Worm (Caenorhabditis elegans) whole organism, young adult: ENCODE results near the gene R04B5.1.

Source experiments
- dox-1 ChIP-seq: fragments of 200-800 bp; sonication (Bioruptor generic); IDR thresholded peaks from 2 replicates; pipeline ENCODE4 v1.3.6; 2022; ENCODE audit warnings: missing genetic modification reagents, missing genetic modification characterization, missing compliant biosample characterization
- dpff-1 ChIP-seq: sonication (generic microtip); optimal IDR thresholded peaks from 2 replicates; lab custom pipeline; 2017; ENCODE audit warnings: mild to moderate bottlenecking, missing genetic modification characterization, missing compliant biosample characterization
- lag-1 ChIP-seq: fragments of 200-800 bp; sonication (Bioruptor generic); IDR thresholded peaks from 2 replicates; pipeline ENCODE4 v1.3.6; 2022; ENCODE audit warnings: missing genetic modification reagents, missing genetic modification characterization, missing compliant biosample characterization
- lin-26 ChIP-seq: fragments of 200-800 bp; sonication (Bioruptor generic); IDR thresholded peaks from 2 replicates; pipeline ENCODE4 v1.3.6; 2022; ENCODE audit warnings: missing genetic modification reagents, missing genetic modification characterization, missing compliant biosample characterization
- madf-3 ChIP-seq: fragments of 200-800 bp; sonication (Bioruptor generic); IDR thresholded peaks from 2 replicates; pipeline ENCODE4 v1.3.6; 2022; ENCODE audit warnings: missing genetic modification reagents, missing genetic modification characterization, missing compliant biosample characterization
- snpc-4 ChIP-seq, 5 experiments: fragments of 150-350 bp in 1 of 5; sonication (generic microtip) in 4 of 5; optimal IDR thresholded peaks; 2 replicates each; lab custom pipeline; 2014 to 2018; ENCODE audit warnings: missing genetic modification characterization in 5 of 5, missing biosample characterization in 3 of 5, antibody characterized with exemption in 2 of 5, mild to moderate bottlenecking in 2 of 5, missing compliant biosample characterization in 2 of 5, missing genotype in 2 of 5, moderate library complexity in 2 of 5, missing genetic modification reagents in 1 of 5

ce11 chrV:10075441-10075840 is 2.7 kb downstream of the R04B5.1 start, which contains the start of gene F57A8.7:
- TF ChIP-seq madf-3 (no peak), dpff-1 (no peak), dox-1 (GFP tag; lab: Robert Waterston, UW) (no peak), lin-26 (GFP tag; lab: Robert Waterston, UW) (no peak), snpc-4 (GFP tag; optimal IDR thresholded peaks at IDR 0.05; lab: Kevin White, UChicago) (no peak), snpc-4 (tag; optimal IDR thresholded peaks at IDR 0.05; lab: Kevin White, UChicago) (no peak), lag-1 (GFP tag; lab: Robert Waterston, UW) (no peak)
